Fruit fly (Drosophila melanogaster): ENCODE results near the gene gudu.

Gene gudu

dm6 chr2L:7396962-7397361 lies 8.7 kb downstream of the gudu start (continued):
- TF ChIP-seq CG11093 (GFP tag; IDR thresholded peaks at IDR 0.05): peak; percentile 53; the same call in 1 of the 3 replicates
- peak; percentile 48 for TF ChIP-seq scrt (GFP tag; optimal IDR thresholded peaks at IDR 0.05)
- TF ChIP-seq CG9437 (GFP tag; optimal IDR thresholded peaks at IDR 0.05): peak; percentile 56
- TF ChIP-seq Abd-B (GFP tag; optimal IDR thresholded peaks at IDR 0.05): peak; percentile 73
- no peak for TF ChIP-seq Hr39 (optimal IDR thresholded peaks at IDR 0.05)
- TF ChIP-seq CG10209 (GFP tag; optimal IDR thresholded peaks at IDR 0.05): peak; percentile 64
- TF ChIP-seq CG4854 (GFP tag; optimal IDR thresholded peaks at IDR 0.05): peak; percentile 31
- TF ChIP-seq CG6683 (GFP tag; optimal IDR thresholded peaks at IDR 0.05): peak; percentile 33
- TF ChIP-seq CG6175 (GFP tag; IDR thresholded peaks at IDR 0.05): peak; percentile 67; the same call in 2 of the 3 replicates
- no peak for TF ChIP-seq crp (GFP tag; optimal IDR thresholded peaks at IDR 0.05)
- no peak for TF ChIP-seq kah (GFP tag; optimal IDR thresholded peaks at IDR 0.05)
- TF ChIP-seq Antp (GFP tag; optimal IDR thresholded peaks at IDR 0.05): peak; percentile 34
- no peak for TF ChIP-seq pros (GFP tag; optimal IDR thresholded peaks at IDR 0.05)
- TF ChIP-seq CG30431 (GFP tag; optimal IDR thresholded peaks at IDR 0.05): peak; percentile 5

DNA sequence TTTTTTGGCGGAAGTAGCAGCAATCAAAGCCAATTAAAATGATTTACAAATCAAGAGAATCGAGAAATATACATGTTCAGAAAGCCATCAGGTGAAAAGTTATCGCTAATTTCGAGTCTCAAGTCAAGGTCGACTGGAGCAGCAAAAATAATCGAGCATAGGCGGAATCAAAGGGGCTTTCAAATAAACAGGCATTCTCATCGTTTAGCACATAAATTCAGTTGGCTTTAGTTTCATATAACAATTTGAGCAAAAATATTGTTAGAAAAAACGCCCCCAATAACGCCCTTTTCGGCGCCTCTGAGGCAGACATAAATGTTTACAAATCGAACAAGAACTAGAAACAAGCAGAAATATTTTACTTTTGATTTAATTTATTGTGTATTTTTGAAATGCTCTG lies 9.4 kb downstream of the gudu start:
- TF ChIP-seq CG11085 (GFP tag; IDR thresholded peaks at IDR 0.05): no peak
- peak; percentile 23 for TF ChIP-seq gem (tag; optimal IDR thresholded peaks at IDR 0.05)
- no peak for TF ChIP-seq CG8388 (GFP tag; optimal IDR thresholded peaks at IDR 0.05)
- no peak for TF ChIP-seq lab (GFP tag; optimal IDR thresholded peaks at IDR 0.05)
- TF ChIP-seq CG9727 (GFP tag; optimal IDR thresholded peaks at IDR 0.05): no peak
- TF ChIP-seq gro (GFP tag; optimal IDR thresholded peaks at IDR 0.05): no peak
- peak; percentile 28; the same call in 1 of the 2 replicates for TF ChIP-seq CG32532 (GFP tag; IDR thresholded peaks at IDR 0.05)
- no peak for TF ChIP-seq D19A (tag; optimal IDR thresholded peaks at IDR 0.05)
- TF ChIP-seq row (GFP tag; IDR thresholded peaks at IDR 0.05): peak; percentile 28; the same call in 2 of the 3 replicates
- peak; percentile 45; the same call in 1 of the 2 replicates for TF ChIP-seq al (GFP tag; IDR thresholded peaks at IDR 0.05)
- TF ChIP-seq slbo (GFP tag; IDR thresholded peaks at IDR 0.05): peak; percentile 55
- peak; percentile 53 for TF ChIP-seq CG9932 (GFP tag; IDR thresholded peaks at IDR 0.05)
- peak; percentile 44 for TF ChIP-seq Med (GFP tag)
- peak; percentile 11; the same call in 1 of the 2 replicates for TF ChIP-seq sob (GFP tag; IDR thresholded peaks at IDR 0.05)
- peak; percentile 49 for TF ChIP-seq Rfx (GFP tag; IDR thresholded peaks at IDR 0.05)
- 0 out of 2 replicates have a peak, but pooled peaks have one; percentile 25 for TF ChIP-seq CG11696 (GFP tag; IDR thresholded peaks at IDR 0.05)

DNA sequence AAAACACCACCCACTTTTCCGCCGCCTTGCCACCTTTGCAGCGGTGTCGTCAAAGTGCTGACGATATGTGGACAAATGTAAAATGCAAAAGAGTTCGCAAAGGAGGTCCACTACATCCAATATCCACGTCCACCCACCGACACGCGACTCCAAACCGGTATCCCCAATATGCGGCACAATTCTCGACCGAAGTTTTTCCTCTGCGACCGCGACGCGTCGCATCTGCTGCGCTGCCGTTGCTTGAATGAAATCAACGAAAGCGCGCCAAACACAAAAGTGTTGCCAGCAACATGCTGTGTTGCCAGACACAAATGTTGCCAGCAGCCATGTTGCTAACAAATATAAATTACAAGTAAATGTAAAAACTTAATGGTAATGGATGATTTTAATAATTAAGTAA lies 10.2 kb downstream of the gudu start, which contains the start of gene CG5160:
Gene CG5160, minus strand, starts transcription at position 223 of the 400 bp plus-strand sequence.
- peak; percentile 76 for TF ChIP-seq Adf1 (GFP tag; IDR thresholded peaks at IDR 0.05)
- TF ChIP-seq CG16815 (GFP tag; optimal IDR thresholded peaks at IDR 0.05): no peak
- no peak for TF ChIP-seq br (optimal IDR thresholded peaks at IDR 0.05)
- TF ChIP-seq Med (GFP tag): peak; percentile 72
- TF ChIP-seq CG2199 (GFP tag; IDR thresholded peaks at IDR 0.05): peak; percentile 78; the same call in 2 of the 3 replicates
- peak; percentile 26 for TF ChIP-seq Dp (GFP tag; optimal IDR thresholded peaks at IDR 0.05)
- 0 out of 2 replicates have a peak, but pooled peaks have one; percentile 25 for TF ChIP-seq bbx (GFP tag; IDR thresholded peaks at IDR 0.05; ENCODE audit: partially characterized antibody)
- TF ChIP-seq CG18599 (GFP tag; optimal IDR thresholded peaks at IDR 0.05): peak; percentile 2
- TF ChIP-seq Ada2b (GFP tag; IDR thresholded peaks at IDR 0.05): 0 out of 2 replicates have a peak, but pooled peaks have one; percentile 4
- TF ChIP-seq E2f2 (GFP tag; IDR thresholded peaks at IDR 0.05): peak; percentile 28; the same call in 1 of the 2 replicates
- TF ChIP-seq CG11504 (tag; optimal IDR thresholded peaks at IDR 0.05): peak; percentile 99
- TF ChIP-seq Dll (GFP tag; IDR thresholded peaks at IDR 0.05; ENCODE audit: partially characterized antibody): no peak
- 0 out of 2 replicates have a peak, but pooled peaks have one; percentile 7 for TF ChIP-seq E2f1 (GFP tag; IDR thresholded peaks at IDR 0.05)
- TF ChIP-seq kah (GFP tag; optimal IDR thresholded peaks at IDR 0.05): no peak

Data from whole organism, embryonic.